Fruit fly (Drosophila melanogaster): ENCODE results near the gene CG7384.

Gene CG7384

DNA sequence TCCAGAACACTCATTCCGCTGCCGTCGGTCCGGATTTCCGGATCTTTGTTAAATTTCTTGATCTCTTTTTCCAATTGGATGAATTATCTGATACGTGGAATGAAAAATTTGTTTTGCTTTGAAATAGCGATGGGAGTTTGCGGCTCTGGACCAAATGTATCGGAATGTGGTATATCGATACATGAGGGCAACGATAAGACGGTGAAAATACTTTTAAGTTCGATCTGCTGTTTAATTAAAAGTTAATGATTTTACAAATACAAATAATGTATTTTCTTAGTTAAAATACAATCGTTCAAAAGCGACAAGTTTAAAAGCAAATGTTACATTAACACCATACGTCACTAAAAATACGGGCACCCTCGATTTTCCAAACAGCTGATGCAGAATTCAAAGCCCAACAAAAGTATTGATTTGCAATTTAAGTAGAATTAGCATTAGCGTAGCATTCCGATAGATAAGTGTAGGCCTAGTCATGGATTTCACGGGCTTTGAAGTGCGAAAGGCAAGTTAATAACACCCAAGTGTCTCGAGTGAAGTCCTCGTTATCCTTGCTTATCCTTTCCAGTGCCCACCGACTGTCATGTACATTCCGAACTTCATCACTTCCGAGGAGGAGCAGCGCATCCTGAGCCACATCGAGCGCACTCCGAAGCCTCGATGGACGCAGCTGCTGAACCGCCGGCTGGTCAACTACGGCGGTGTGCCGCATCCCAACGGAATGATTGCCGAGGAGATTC, 21.6 kb downstream of the CG7384 start, which contains the start of the genes Cog4 and CG6144 (continued):
- no peak for TF ChIP-seq mld (GFP tag; IDR thresholded peaks at IDR 0.05; ENCODE audit: partially characterized antibody)
- no peak for TF ChIP-seq gce (GFP tag; IDR thresholded peaks at IDR 0.05)
- no peak for TF ChIP-seq CG31388 (GFP tag; optimal IDR thresholded peaks at IDR 0.05)
- TF ChIP-seq HmgZ (tag; optimal IDR thresholded peaks at IDR 0.05) = no peak
- no peak for TF ChIP-seq cg (GFP tag; optimal IDR thresholded peaks at IDR 0.05)
- TF ChIP-seq zfh1 (GFP tag; IDR thresholded peaks at IDR 0.05) = 0 out of 3 replicates have a peak, but pooled peaks have one; percentile 43
- no peak for TF ChIP-seq gsb (GFP tag; IDR thresholded peaks at IDR 0.05)
- TF ChIP-seq slbo (GFP tag; IDR thresholded peaks at IDR 0.05) = peak; percentile 51; the same call in 1 of the 2 replicates
- 0 out of 3 replicates have a peak, but pooled peaks have one; percentile 47 for TF ChIP-seq CG7963 (GFP tag; IDR thresholded peaks at IDR 0.05; ENCODE audit: partially characterized antibody)
- no peak for TF ChIP-seq CG2199 (GFP tag; IDR thresholded peaks at IDR 0.05)
- TF ChIP-seq eyg (GFP tag; optimal IDR thresholded peaks at IDR 0.05) = no peak
- TF ChIP-seq Nf-YC (tag; optimal IDR thresholded peaks at IDR 0.05) = no peak
- TF ChIP-seq CG4424 (GFP tag; optimal IDR thresholded peaks at IDR 0.05) = no peak
- TF ChIP-seq CG6765 (GFP tag; optimal IDR thresholded peaks at IDR 0.05) = no peak
- TF ChIP-seq NfI (GFP tag; optimal IDR thresholded peaks at IDR 0.05) = no peak
- no peak for TF ChIP-seq Mad (GFP tag; optimal IDR thresholded peaks at IDR 0.05)
- TF ChIP-seq Atf6 (GFP tag; IDR thresholded peaks at IDR 0.05) = peak; percentile 66
- 0 out of 4 replicates have a peak, but pooled peaks have one; percentile 73 for TF ChIP-seq chinmo (GFP tag; IDR thresholded peaks at IDR 0.05; ENCODE audit: partially characterized antibody)
- no peak for TF ChIP-seq sr (GFP tag; IDR thresholded peaks at IDR 0.05)
- TF ChIP-seq aop (GFP tag; IDR thresholded peaks at IDR 0.05) = no peak
- TF ChIP-seq hbn (GFP tag; IDR thresholded peaks at IDR 0.05; ENCODE audit: partially characterized antibody) = peak; percentile 82
- no peak for TF ChIP-seq run (tag; optimal IDR thresholded peaks at IDR 0.05)
- no peak for TF ChIP-seq CG11398 (GFP tag; optimal IDR thresholded peaks at IDR 0.05)
- TF ChIP-seq CG12219 (GFP tag; optimal IDR thresholded peaks at IDR 0.05) = no peak
- TF ChIP-seq trem (tag; optimal IDR thresholded peaks at IDR 0.05) = peak; percentile 57
- no peak for TF ChIP-seq CG6854 (GFP tag; optimal IDR thresholded peaks at IDR 0.05)
- no peak for TF ChIP-seq CG10209 (GFP tag; optimal IDR thresholded peaks at IDR 0.05)
- TF ChIP-seq CG14050 (GFP tag; IDR thresholded peaks at IDR 0.05) = no peak
- TF ChIP-seq dan (GFP tag; IDR thresholded peaks at IDR 0.05) = no peak
- TF ChIP-seq dysf (GFP tag; IDR thresholded peaks at IDR 0.05) = no peak
- no peak for TF ChIP-seq CG3163 (GFP tag; optimal IDR thresholded peaks at IDR 0.05)
- TF ChIP-seq MESR4 (GFP tag; optimal IDR thresholded peaks at IDR 0.05) = peak; percentile 31
- no peak for TF ChIP-seq CG17186 (GFP tag; optimal IDR thresholded peaks at IDR 0.05)
- no peak for TF ChIP-seq CG7786 (GFP tag; optimal IDR thresholded peaks at IDR 0.05)
- no peak for TF ChIP-seq ind (GFP tag; optimal IDR thresholded peaks at IDR 0.05)
- peak; percentile 62 for TF ChIP-seq tna (GFP tag; IDR thresholded peaks at IDR 0.05; ENCODE audit: partially characterized antibody)
- TF ChIP-seq slp2 (GFP tag; optimal IDR thresholded peaks at IDR 0.05) = no peak
- no peak for TF ChIP-seq TFAM (GFP tag; optimal IDR thresholded peaks at IDR 0.05)
- TF ChIP-seq Bdp1 (GFP tag; optimal IDR thresholded peaks at IDR 0.05) = no peak
- no peak for TF ChIP-seq oc (tag; optimal IDR thresholded peaks at IDR 0.05)
- no peak for TF ChIP-seq CG17612 (GFP tag; IDR thresholded peaks at IDR 0.05)
- TF ChIP-seq luna (GFP tag; optimal IDR thresholded peaks at IDR 0.05) = no peak
- TF ChIP-seq gt (GFP tag; IDR thresholded peaks at IDR 0.05) = no peak
- no peak for TF ChIP-seq maf-S (GFP tag; optimal IDR thresholded peaks at IDR 0.05)
- no peak for TF ChIP-seq Blimp-1 (GFP tag; optimal IDR thresholded peaks at IDR 0.05)
- TF ChIP-seq sens (GFP tag) = peak; percentile 76
- 0 out of 2 replicates have a peak, but pooled peaks have one; percentile 17 for TF ChIP-seq al (GFP tag; IDR thresholded peaks at IDR 0.05)
- TF ChIP-seq chn (GFP tag; optimal IDR thresholded peaks at IDR 0.05) = no peak
- peak; percentile 68; the same call in 2 of the 3 replicates for TF ChIP-seq Dbx (GFP tag; IDR thresholded peaks at IDR 0.05)
- no peak for TF ChIP-seq slou (GFP tag; optimal IDR thresholded peaks at IDR 0.05)
- TF ChIP-seq CG10462 (GFP tag; optimal IDR thresholded peaks at IDR 0.05) = no peak
